Worm (Caenorhabditis elegans): ENCODE measurements around the gene osm-12.
A peak's percentile ranks its signal among the peaks of the same experiment; 100 is the strongest.

Gene osm-12

ce11 chrIII:12226089-12226682, 23.8 kb upstream of the osm-12 start, which contains the start of the genes Y75B8A.18 and Y75B8A.19 (continued):
- TF ChIP-seq mdl-1 (tag; optimal IDR thresholded peaks at IDR 0.05) (peak in 1 of 2 experiments; percentile 43), zip-4 (GFP tag; optimal IDR thresholded peaks at IDR 0.05) (no peak), irx-1 (tag; optimal IDR thresholded peaks at IDR 0.05) (peak; percentile 24), egl-27 (tag; optimal IDR thresholded peaks at IDR 0.05) (no peak), alr-1 (tag; optimal IDR thresholded peaks at IDR 0.05; ENCODE audit: borderline replicate concordance) (no peak), lin-39 (tag; optimal IDR thresholded peaks at IDR 0.05) (peak; percentile 45), lir-3 (tag; optimal IDR thresholded peaks at IDR 0.05; ENCODE audit: poor library complexity) (no peak), elt-2 (tag; optimal IDR thresholded peaks at IDR 0.05) (no peak), dsc-1 (tag; optimal IDR thresholded peaks at IDR 0.05) (peak; percentile 53), swsn-7 (tag; optimal IDR thresholded peaks at IDR 0.05) (peak; percentile 54), nhr-71 (tag; optimal IDR thresholded peaks at IDR 0.05) (peak; percentile 78), lin-15B (tag; optimal IDR thresholded peaks at IDR 0.05) (peak; percentile 59), C16A3.4 (tag; optimal IDR thresholded peaks at IDR 0.05) (peak; percentile 71)

- TF ChIP-seq elt-2 (tag; optimal IDR thresholded peaks at IDR 0.05) (no peak), ets-5 (GFP tag; IDR thresholded peaks at IDR 0.05) (no peak), hlh-17 (GFP tag; optimal IDR thresholded peaks at IDR 0.05; ENCODE audit: borderline replicate concordance) (no peak), hlh-4 (tag; optimal IDR thresholded peaks at IDR 0.05) (no peak), ceh-8 (GFP tag; optimal IDR thresholded peaks at IDR 0.05) (no peak), rnt-1 (tag; optimal IDR thresholded peaks at IDR 0.05) (no peak), unc-30 (tag; optimal IDR thresholded peaks at IDR 0.05) (no peak), blmp-1 (tag; optimal IDR thresholded peaks at IDR 0.05) (no peak), tbx-2 (tag; optimal IDR thresholded peaks at IDR 0.05) (no peak)
These were observed 22.9 kb upstream of the osm-12 start, which contains the start of gene gmn-1 for ce11 chrIII:12225234-12225633. TSS of gene gmn-1 (minus strand) at chrIII:12225331.

- TF ChIP-seq lin-35 (GFP tag; optimal IDR thresholded peaks at IDR 0.05) (peak in 1 of 2 experiments; percentile 26), nhr-28 (tag; optimal IDR thresholded peaks at IDR 0.05) (no peak), pax-3 (tag; optimal IDR thresholded peaks at IDR 0.05) (no peak), nhr-76 (tag; optimal IDR thresholded peaks at IDR 0.05) (no peak), tbx-2 (tag; optimal IDR thresholded peaks at IDR 0.05) (no peak), ceh-8 (GFP tag; optimal IDR thresholded peaks at IDR 0.05) (no peak), nhr-85 (tag) (peak; percentile 55), ceh-63 (GFP tag; optimal IDR thresholded peaks at IDR 0.05) (no peak), lin-14 (GFP tag; optimal IDR thresholded peaks at IDR 0.05) (no peak), lin-15B (tag; optimal IDR thresholded peaks at IDR 0.05) (no peak), snu-23 (GFP tag; optimal IDR thresholded peaks at IDR 0.05) (no peak), efl-1 (optimal IDR thresholded peaks at IDR 0.05) (peak in 1 of 2 experiments; percentile 45), efl-1 (GFP tag; optimal IDR thresholded peaks at IDR 0.05 in 1 of 2) (peak; percentile 41 to 63), ceh-90 (tag; optimal IDR thresholded peaks at IDR 0.05) (no peak), dpl-1 (GFP tag; optimal IDR thresholded peaks at IDR 0.05) (peak in 1 of 3 experiments; percentile 32)
These were observed 20.9 kb upstream of the osm-12 start for ce11 chrIII:12223208-12223607.

ce11 chrIII:12221452-12221851, 19.1 kb upstream of the osm-12 start:
- TF ChIP-seq egl-13 (tag; optimal IDR thresholded peaks at IDR 0.05) (no peak), nhr-47 (tag; optimal IDR thresholded peaks at IDR 0.05) (no peak), nhr-76 (tag; optimal IDR thresholded peaks at IDR 0.05) (no peak), snu-23 (GFP tag; optimal IDR thresholded peaks at IDR 0.05) (no peak), Y116A8C.19 (tag; optimal IDR thresholded peaks at IDR 0.05; ENCODE audit: borderline replicate concordance) (no peak), alr-1 (tag; optimal IDR thresholded peaks at IDR 0.05; ENCODE audit: borderline replicate concordance) (no peak), C04F5.9 (tag; optimal IDR thresholded peaks at IDR 0.05) (no peak), sptf-1 (tag; optimal IDR thresholded peaks at IDR 0.05) (no peak), efl-3 (GFP tag; optimal IDR thresholded peaks at IDR 0.05) (no peak), vab-15 (tag; optimal IDR thresholded peaks at IDR 0.05) (no peak), hpl-2 (GFP tag; optimal IDR thresholded peaks at IDR 0.05) (no peak), ztf-4 (tag; optimal IDR thresholded peaks at IDR 0.05) (no peak), nhr-71 (tag; optimal IDR thresholded peaks at IDR 0.05) (no peak), nhr-237 (tag; optimal IDR thresholded peaks at IDR 0.05) (no peak), pqm-1 (tag; optimal IDR thresholded peaks at IDR 0.05) (no peak), aly-2 (tag; optimal IDR thresholded peaks at IDR 0.05) (no peak)
